Worm (Caenorhabditis elegans) whole organism, L2 larva: ENCODE data around the gene F58A6.5.

ENCODE experiments used
- R02D3.7 ChIP-seq: fragments of 150-350 bp; optimal IDR thresholded peaks from 2 replicates; lab custom pipeline; 2014; ENCODE audit warnings: missing biosample characterization, missing genetic modification characterization
- alr-1 ChIP-seq: fragments of 150-350 bp; optimal IDR thresholded peaks from 2 replicates; lab custom pipeline; 2014; ENCODE audit warnings: missing biosample characterization, missing genetic modification characterization
- ceh-16 ChIP-seq: fragments of 150-350 bp; optimal IDR thresholded peaks from 2 replicates; lab custom pipeline; 2014; ENCODE audit warnings: missing biosample characterization, missing genetic modification characterization
- elt-3 ChIP-seq: sonication (generic microtip); optimal IDR thresholded peaks from 2 replicates; lab custom pipeline; 2017; ENCODE audit warnings: missing biosample characterization, missing genetic modification characterization
- lin-13 ChIP-seq: fragments of 150-350 bp; optimal IDR thresholded peaks from 2 replicates; lab custom pipeline; 2014; ENCODE audit warnings: missing biosample characterization, missing genetic modification reagents, missing genetic modification characterization
- lin-39 ChIP-seq: fragments of 150-350 bp; optimal IDR thresholded peaks from 2 replicates; lab custom pipeline; 2014; ENCODE audit warnings: missing biosample characterization, missing genetic modification reagents, missing genetic modification characterization
- mdl-1 ChIP-seq, 2 experiments: fragments of 150-350 bp in 1 of 2; sonication (generic microtip) in 1 of 2; optimal IDR thresholded peaks; 2 replicates each; lab custom pipeline; 2017; ENCODE audit warnings: missing biosample characterization in 2 of 2, missing genetic modification characterization in 2 of 2
- nhr-12 ChIP-seq: fragments of 150-350 bp; optimal IDR thresholded peaks from 2 replicates; lab custom pipeline; 2014; ENCODE audit warnings: missing biosample characterization, missing genetic modification characterization
- nhr-25 ChIP-seq: fragments of 150-350 bp; sonication (generic microtip); optimal IDR thresholded peaks from 3 replicates; lab custom pipeline; 2014; ENCODE audit warnings: missing biosample characterization, missing genetic modification characterization
- nhr-6 ChIP-seq: fragments of 150-350 bp; optimal IDR thresholded peaks from 2 replicates; lab custom pipeline; 2014; ENCODE audit warnings: missing biosample characterization, missing genetic modification characterization
- unc-39 ChIP-seq: fragments of 150-350 bp; optimal IDR thresholded peaks from 2 replicates; lab custom pipeline; 2014; ENCODE audit warnings: missing biosample characterization, missing genetic modification characterization
- unc-55 ChIP-seq: fragments of 150-350 bp; sonication (generic microtip); optimal IDR thresholded peaks from 3 replicates; lab custom pipeline; 2014; ENCODE audit warnings: missing biosample characterization, missing genetic modification reagents, missing genetic modification characterization
- unc-62 ChIP-seq: fragments of 150-350 bp; optimal IDR thresholded peaks from 2 replicates; lab custom pipeline; 2014; ENCODE audit warnings: missing biosample characterization, missing genetic modification reagents, missing genetic modification characterization
- ztf-4 ChIP-seq: fragments of 150-350 bp; optimal IDR thresholded peaks from 2 replicates; lab custom pipeline; 2014; ENCODE audit warnings: missing biosample characterization, missing genetic modification characterization

ce11 chrII:5105020-5105419 lies 43.2 kb downstream of the F58A6.5 start:
- TF ChIP-seq ztf-4 (tag; lab: Kevin White, UChicago) (peak; percentile 36), ceh-16 (tag; lab: Kevin White, UChicago) (no peak), R02D3.7 (no peak), unc-39 (tag; lab: Kevin White, UChicago) (no peak), unc-62 (GFP tag; lab: Kevin White, UChicago) (no peak), nhr-12 (tag; lab: Kevin White, UChicago) (no peak), lin-13 (peak; percentile 63), unc-55 (GFP tag; lab: Kevin White, UChicago) (peak; percentile 79), lin-39 (tag; lab: Kevin White, UChicago) (no peak), mdl-1 (tag; optimal IDR thresholded peaks at IDR 0.05; lab: Kevin White, UChicago) (peak in 1 of 2 experiments; percentile 4), alr-1 (tag; lab: Kevin White, UChicago) (no peak), elt-3 (no peak), nhr-6 (no peak), nhr-25 (tag; lab: Kevin White, UChicago) (no peak)
